Worm (Caenorhabditis elegans) whole organism, L2 larva: ENCODE results near the gene F49E2.5.

ENCODE experiments used
- C34F6.9 ChIP-seq: fragments of 150-350 bp; optimal IDR thresholded peaks from 2 replicates; lab custom pipeline; 2014; ENCODE audit warnings: missing biosample characterization, missing genetic modification characterization
- F13H6.1 ChIP-seq: sonication (generic microtip); optimal IDR thresholded peaks from 2 replicates; lab custom pipeline; 2016; ENCODE audit warnings: missing genetic modification characterization, missing compliant biosample characterization
- Y55F3AM.14 ChIP-seq: fragments of 200-800 bp; sonication (Bioruptor generic); optimal IDR thresholded peaks from 2 replicates; lab custom pipeline; 2018; ENCODE audit warnings: mild to moderate bottlenecking, missing genetic modification characterization, missing compliant biosample characterization
- ZK546.5 ChIP-seq: sonication (generic microtip); optimal IDR thresholded peaks from 2 replicates; lab custom pipeline; 2017; ENCODE audit warnings: missing biosample characterization, missing genetic modification characterization
- alr-1 ChIP-seq: fragments of 150-350 bp; optimal IDR thresholded peaks from 2 replicates; lab custom pipeline; 2014; ENCODE audit warnings: missing biosample characterization, missing genetic modification characterization
- aly-2 ChIP-seq: fragments of 150-350 bp; optimal IDR thresholded peaks from 2 replicates; lab custom pipeline; 2014; ENCODE audit warnings: missing biosample characterization, missing genetic modification characterization
- blmp-1 ChIP-seq: sonication (generic microtip); optimal IDR thresholded peaks from 2 replicates; lab custom pipeline; 2017; ENCODE audit warnings: missing genetic modification characterization, mild to moderate bottlenecking, missing compliant biosample characterization, antibody characterized with exemption, moderate library complexity; ENCODE audit not compliant: insufficient read depth
- ceh-16 ChIP-seq: fragments of 150-350 bp; optimal IDR thresholded peaks from 2 replicates; lab custom pipeline; 2014; ENCODE audit warnings: missing biosample characterization, missing genetic modification characterization
- ceh-82 ChIP-seq: fragments of 150-350 bp; optimal IDR thresholded peaks from 2 replicates; lab custom pipeline; 2014; ENCODE audit warnings: missing biosample characterization, missing genetic modification characterization
- crh-2 ChIP-seq: sonication (generic microtip); optimal IDR thresholded peaks from 2 replicates; lab custom pipeline; 2017; ENCODE audit warnings: missing biosample characterization, missing genetic modification characterization
- dmd-4 ChIP-seq: sonication (generic microtip); optimal IDR thresholded peaks from 2 replicates; lab custom pipeline; 2017; ENCODE audit warnings: missing biosample characterization, missing genetic modification characterization
- egl-27 ChIP-seq: sonication (generic microtip); optimal IDR thresholded peaks from 3 replicates; lab custom pipeline; 2017; ENCODE audit warnings: missing biosample characterization, missing genetic modification reagents, missing genetic modification characterization
- elt-1 ChIP-seq: fragments of 150-350 bp; optimal IDR thresholded peaks from 2 replicates; lab custom pipeline; 2014; ENCODE audit warnings: missing biosample characterization, missing genetic modification characterization
- elt-3 ChIP-seq: sonication (generic microtip); optimal IDR thresholded peaks from 2 replicates; lab custom pipeline; 2017; ENCODE audit warnings: missing biosample characterization, missing genetic modification characterization
- fos-1 ChIP-seq: fragments of 150-350 bp; optimal IDR thresholded peaks from 2 replicates; lab custom pipeline; 2014; ENCODE audit warnings: missing biosample characterization, missing genetic modification characterization
- gmeb-1 ChIP-seq: fragments of 150-350 bp; optimal IDR thresholded peaks from 2 replicates; lab custom pipeline; 2014; ENCODE audit warnings: missing biosample characterization, missing genetic modification characterization
- lin-13 ChIP-seq: fragments of 150-350 bp; optimal IDR thresholded peaks from 2 replicates; lab custom pipeline; 2014; ENCODE audit warnings: missing biosample characterization, missing genetic modification reagents, missing genetic modification characterization
- lin-39 ChIP-seq: fragments of 150-350 bp; optimal IDR thresholded peaks from 2 replicates; lab custom pipeline; 2014; ENCODE audit warnings: missing biosample characterization, missing genetic modification reagents, missing genetic modification characterization
- lsy-2 ChIP-seq, 2 experiments: fragments of 150-350 bp in 1 of 2; sonication (generic microtip) in 1 of 2; optimal IDR thresholded peaks; 2 replicates each; lab custom pipeline; 2014 to 2017; ENCODE audit warnings: missing biosample characterization in 2 of 2, missing genetic modification characterization in 2 of 2
- mdl-1 ChIP-seq, 2 experiments: fragments of 150-350 bp in 1 of 2; sonication (generic microtip) in 1 of 2; optimal IDR thresholded peaks; 2 replicates each; lab custom pipeline; 2017; ENCODE audit warnings: missing biosample characterization in 2 of 2, missing genetic modification characterization in 2 of 2
- nhr-10 ChIP-seq: sonication (generic microtip); optimal IDR thresholded peaks from 2 replicates; lab custom pipeline; 2017; ENCODE audit warnings: missing biosample characterization, missing genetic modification characterization
- nhr-129 ChIP-seq: fragments of 150-350 bp; optimal IDR thresholded peaks from 2 replicates; lab custom pipeline; 2014; ENCODE audit warnings: missing biosample characterization, missing genetic modification characterization
- nhr-21 ChIP-seq: fragments of 150-350 bp; optimal IDR thresholded peaks from 2 replicates; lab custom pipeline; 2014; ENCODE audit warnings: missing biosample characterization, missing genetic modification characterization
- nhr-25 ChIP-seq: fragments of 150-350 bp; sonication (generic microtip); optimal IDR thresholded peaks from 3 replicates; lab custom pipeline; 2014; ENCODE audit warnings: missing biosample characterization, missing genetic modification characterization
- nhr-6 ChIP-seq: fragments of 150-350 bp; optimal IDR thresholded peaks from 2 replicates; lab custom pipeline; 2014; ENCODE audit warnings: missing biosample characterization, missing genetic modification characterization
- peb-1 ChIP-seq: fragments of 150-350 bp; optimal IDR thresholded peaks from 2 replicates; lab custom pipeline; 2014; ENCODE audit warnings: missing biosample characterization, missing genetic modification characterization
- sem-4 ChIP-seq: fragments of 150-350 bp; optimal IDR thresholded peaks from 2 replicates; lab custom pipeline; 2014; ENCODE audit warnings: missing biosample characterization, missing genetic modification reagents, missing genetic modification characterization
- skn-1 ChIP-seq: sonication (generic microtip); optimal IDR thresholded peaks from 2 replicates; lab custom pipeline; 2017; ENCODE audit warnings: missing biosample characterization, missing genetic modification characterization
- sma-3 ChIP-seq: sonication (generic microtip); optimal IDR thresholded peaks from 2 replicates; lab custom pipeline; 2016; ENCODE audit warnings: missing genetic modification reagents, missing genetic modification characterization, missing compliant biosample characterization
- sma-9 ChIP-seq, 2 experiments: fragments of 150-350 bp in 1 of 2; sonication (generic microtip) in 1 of 2; optimal IDR thresholded peaks; 2 replicates each; lab custom pipeline; 2014 to 2016; ENCODE audit warnings: missing genetic modification characterization in 2 of 2, mild to moderate bottlenecking in 1 of 2, missing biosample characterization in 1 of 2, missing compliant biosample characterization in 1 of 2, missing genetic modification reagents in 1 of 2, moderate library complexity in 1 of 2
- unc-39 ChIP-seq: fragments of 150-350 bp; optimal IDR thresholded peaks from 2 replicates; lab custom pipeline; 2014; ENCODE audit warnings: missing biosample characterization, missing genetic modification characterization
- unc-55 ChIP-seq: fragments of 150-350 bp; sonication (generic microtip); optimal IDR thresholded peaks from 3 replicates; lab custom pipeline; 2014; ENCODE audit warnings: missing biosample characterization, missing genetic modification reagents, missing genetic modification characterization

The F49E2.5 gene

ce11 chrX:9548011-9548795, 4.8 kb downstream of the F49E2.5 start:
- TF ChIP-seq sma-3 (GFP tag; lab: Kevin White, UChicago) (peak; percentile 27), egl-27 (tag; lab: Kevin White, UChicago) (peak; percentile 6), C34F6.9 (tag; lab: Kevin White, UChicago) (no peak), Y55F3AM.14 (GFP tag; lab: Kevin White, UChicago) (no peak), blmp-1 (tag; lab: Kevin White, UChicago) (peak; percentile 61), lsy-2 (tag; optimal IDR thresholded peaks at IDR 0.05; lab: Kevin White, UChicago) (no peak), sem-4 (peak; percentile 7), alr-1 (tag; lab: Kevin White, UChicago) (no peak)

- peak; percentile 67 for TF ChIP-seq crh-2 (tag; lab: Kevin White, UChicago)
- peak; percentile 74 for TF ChIP-seq sma-9 (GFP tag; optimal IDR thresholded peaks at IDR 0.05; lab: Kevin White, UChicago)
- TF ChIP-seq sma-9 (tag; optimal IDR thresholded peaks at IDR 0.05; lab: Kevin White, UChicago), result no peak
- TF ChIP-seq nhr-6 (tag; lab: Kevin White, UChicago), result peak; percentile 52
- TF ChIP-seq ZK546.5, result no peak
- TF ChIP-seq lsy-2 (tag; optimal IDR thresholded peaks at IDR 0.05; lab: Kevin White, UChicago), result peak in 1 of 2 experiments; percentile 24
- peak; percentile 53 for TF ChIP-seq nhr-21
- no peak for TF ChIP-seq nhr-10 (tag; lab: Kevin White, UChicago)
- peak; percentile 74 for TF ChIP-seq egl-27 (tag; lab: Kevin White, UChicago)
- no peak for TF ChIP-seq elt-3
- TF ChIP-seq lin-39, result no peak
- TF ChIP-seq dmd-4, result no peak
- TF ChIP-seq peb-1 (tag; lab: Kevin White, UChicago), result no peak
- no peak for TF ChIP-seq ceh-82 (tag; lab: Kevin White, UChicago)
- TF ChIP-seq Y55F3AM.14 (GFP tag; lab: Kevin White, UChicago), result no peak
- peak; percentile 1 for TF ChIP-seq lin-13
- peak; percentile 79 for TF ChIP-seq sma-3 (GFP tag; lab: Kevin White, UChicago)
- TF ChIP-seq fos-1, result peak; percentile 40
- no peak for TF ChIP-seq elt-1 (tag; lab: Kevin White, UChicago)
- TF ChIP-seq alr-1 (tag; lab: Kevin White, UChicago), result no peak
- peak in 1 of 2 experiments; percentile 16 for TF ChIP-seq mdl-1 (tag; optimal IDR thresholded peaks at IDR 0.05; lab: Kevin White, UChicago)
- TF ChIP-seq F13H6.1 (tag; lab: Kevin White, UChicago), result peak; percentile 12
- no peak for TF ChIP-seq skn-1
- no peak for TF ChIP-seq unc-39 (tag; lab: Kevin White, UChicago)
- TF ChIP-seq blmp-1 (tag; lab: Kevin White, UChicago), result peak; percentile 98
- TF ChIP-seq gmeb-1 (tag; lab: Kevin White, UChicago), result peak; percentile 31
- TF ChIP-seq nhr-129, result peak; percentile 49
- peak; percentile 86 for TF ChIP-seq ceh-16 (tag; lab: Kevin White, UChicago)
- no peak for TF ChIP-seq aly-2
- peak; percentile 96 for TF ChIP-seq nhr-25
Measured at ce11 chrX:9548890-9549289, 5.4 kb downstream of the F49E2.5 start.

ce11 chrX:9549657-9550369, 6.4 kb downstream of the F49E2.5 start:
- TF ChIP-seq nhr-25 (peak; percentile 57), nhr-129 (peak; percentile 16), ceh-82 (tag; lab: Kevin White, UChicago) (no peak), nhr-6 (tag; lab: Kevin White, UChicago) (no peak), Y55F3AM.14 (GFP tag; lab: Kevin White, UChicago) (peak; percentile 22), blmp-1 (tag; lab: Kevin White, UChicago) (peak; percentile 42), elt-3 (no peak), unc-55 (GFP tag; lab: Kevin White, UChicago) (peak; percentile 43), egl-27 (tag; lab: Kevin White, UChicago) (no peak)
- TF ChIP-seq, all 48 proteins: peak for 5

ce11 chrX:9550519-9550918, 7.1 kb downstream of the F49E2.5 start:
- TF ChIP-seq fos-1, result peak; percentile 72
- no peak for TF ChIP-seq unc-55 (GFP tag; lab: Kevin White, UChicago)
- TF ChIP-seq sma-9 (GFP tag; optimal IDR thresholded peaks at IDR 0.05; lab: Kevin White, UChicago), result peak; percentile 21
- TF ChIP-seq sma-9 (tag; optimal IDR thresholded peaks at IDR 0.05; lab: Kevin White, UChicago), result no peak
